Fruit fly (Drosophila melanogaster): ENCODE results near the gene mew.

Gene mew

DNA sequence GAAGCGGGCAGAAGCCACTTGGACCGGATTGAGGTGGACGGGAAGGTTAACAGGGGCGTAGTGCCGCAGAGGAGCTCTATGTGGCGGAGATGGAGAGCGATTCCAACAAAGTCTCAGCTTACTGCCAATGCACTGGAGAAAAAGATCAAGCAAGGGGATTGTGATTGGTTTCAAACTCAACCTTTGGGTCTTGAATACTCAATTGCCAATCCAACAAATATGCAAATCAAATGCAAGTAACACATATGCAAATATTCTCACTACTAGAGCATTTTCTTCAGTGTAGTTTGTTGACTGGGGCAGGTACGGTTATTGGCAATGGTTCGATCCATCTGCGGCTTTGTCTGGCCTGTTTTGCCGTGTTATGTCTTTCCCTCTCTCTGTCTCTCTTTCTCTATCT is 7.0 kb downstream of the mew start (continued):
- TF ChIP-seq CG9932 (GFP tag; IDR thresholded peaks at IDR 0.05) (peak; percentile 70), D (optimal IDR thresholded peaks at IDR 0.05) (no peak), D (GFP tag; optimal IDR thresholded peaks at IDR 0.05) (peak; percentile 66), al (GFP tag; IDR thresholded peaks at IDR 0.05) (no peak), esg (GFP tag; conservative IDR thresholded peaks at IDR 0.05) (peak; percentile 73), ci (GFP tag; IDR thresholded peaks at IDR 0.05) (peak; percentile 93), CG8290 (GFP tag; optimal IDR thresholded peaks at IDR 0.05) (peak; percentile 49), CG8290 (tag; optimal IDR thresholded peaks at IDR 0.05) (peak in 1 of 2 experiments; percentile 94), shn (GFP tag; optimal IDR thresholded peaks at IDR 0.05) (peak; percentile 71), trem (tag; optimal IDR thresholded peaks at IDR 0.05) (no peak), CkIIα-i1 (GFP tag; IDR thresholded peaks at IDR 0.05) (0 out of 2 replicates have a peak, but pooled peaks have one; percentile 29), sqz (GFP tag; optimal IDR thresholded peaks at IDR 0.05) (no peak), Hr51 (GFP tag; optimal IDR thresholded peaks at IDR 0.05) (peak; percentile 62 to 73), chn (GFP tag; optimal IDR thresholded peaks at IDR 0.05) (peak; percentile 58), MTF-1 (GFP tag; optimal IDR thresholded peaks at IDR 0.05; ENCODE audit: borderline replicate concordance) (peak; percentile 45), Ets97D (GFP tag; optimal IDR thresholded peaks at IDR 0.05) (peak; percentile 35), Eip74EF (GFP tag; optimal IDR thresholded peaks at IDR 0.05) (peak in 1 of 2 experiments; percentile 46), lbe (GFP tag; optimal IDR thresholded peaks at IDR 0.05) (peak; percentile 89), CG1529 (GFP tag; optimal IDR thresholded peaks at IDR 0.05) (peak; percentile 30), Spps (tag; optimal IDR thresholded peaks at IDR 0.05) (no peak), CG7928 (GFP tag; optimal IDR thresholded peaks at IDR 0.05) (peak; percentile 44), prd (optimal IDR thresholded peaks at IDR 0.05) (no peak), prd (GFP tag; IDR thresholded peaks at IDR 0.05) (peak; percentile 81), slp2 (GFP tag; optimal IDR thresholded peaks at IDR 0.05) (peak; percentile 69), psq (GFP tag; optimal IDR thresholded peaks at IDR 0.05) (no peak), ttk (GFP tag; IDR thresholded peaks at IDR 0.05) (peak; percentile 82), CG5180 (GFP tag; optimal IDR thresholded peaks at IDR 0.05) (peak; percentile 73), CG6272 (GFP tag; IDR thresholded peaks at IDR 0.05) (peak; percentile 63), jigr1 (GFP tag; IDR thresholded peaks at IDR 0.05) (peak; percentile 60; the same call in 1 of the 3 replicates), BEAF-32 (GFP tag; optimal IDR thresholded peaks at IDR 0.05) (no peak), Gug (GFP tag; IDR thresholded peaks at IDR 0.05) (peak; percentile 74), unpg (GFP tag; optimal IDR thresholded peaks at IDR 0.05) (peak; percentile 78), CG11093 (GFP tag; IDR thresholded peaks at IDR 0.05) (peak; percentile 72; the same call in 2 of the 3 replicates), CG30431 (GFP tag; optimal IDR thresholded peaks at IDR 0.05) (peak; percentile 59), ato (GFP tag; IDR thresholded peaks at IDR 0.05; ENCODE audit: partially characterized antibody) (no peak), CG15514 (GFP tag; optimal IDR thresholded peaks at IDR 0.05) (peak; percentile 51), CG11696 (GFP tag; IDR thresholded peaks at IDR 0.05) (peak; percentile 38; the same call in 1 of the 2 replicates), cwo (GFP tag; optimal IDR thresholded peaks at IDR 0.05) (peak; percentile 67), ac (GFP tag; optimal IDR thresholded peaks at IDR 0.05) (no peak), h (optimal IDR thresholded peaks at IDR 0.05) (no peak), zen (tag; optimal IDR thresholded peaks at IDR 0.05) (peak; percentile 17), CG15479 (GFP tag; optimal IDR thresholded peaks at IDR 0.05) (no peak), Sox100B (GFP tag; optimal IDR thresholded peaks at IDR 0.05) (peak; percentile 43), ATbp (GFP tag; optimal IDR thresholded peaks at IDR 0.05) (peak; percentile 88), oc (tag; optimal IDR thresholded peaks at IDR 0.05) (peak; percentile 83), Mad (GFP tag; optimal IDR thresholded peaks at IDR 0.05) (peak; percentile 24), Hr39 (optimal IDR thresholded peaks at IDR 0.05) (no peak), Elba2 (GFP tag; optimal IDR thresholded peaks at IDR 0.05) (no peak), CG11560 (tag; IDR thresholded peaks at IDR 0.05) (peak; percentile 66), CG18764 (GFP tag; optimal IDR thresholded peaks at IDR 0.05) (peak; percentile 46), Meics (GFP tag; optimal IDR thresholded peaks at IDR 0.05) (peak; percentile 71), lilli (GFP tag; optimal IDR thresholded peaks at IDR 0.05) (peak; percentile 89)
